Worm (Caenorhabditis elegans) whole organism, L4 larva: ENCODE results near the gene rme-1.

ENCODE experiments used
- D1046.2 ChIP-seq: fragments of 200-800 bp; sonication (Bioruptor generic); IDR thresholded peaks from 2 replicates; pipeline ENCODE4 v1.3.6; 2022; ENCODE audit warnings: missing genetic modification characterization, missing compliant biosample characterization
- F44E2.7 ChIP-seq: fragments of 200-800 bp; sonication (Bioruptor generic); IDR thresholded peaks from 2 replicates; pipeline ENCODE4 v2.1.2; 2022; ENCODE audit warnings: missing genetic modification characterization, missing compliant biosample characterization
- F49E8.2 ChIP-seq: sonication (generic microtip); optimal IDR thresholded peaks from 2 replicates; lab custom pipeline; 2016; ENCODE audit warnings: missing compliant biosample characterization, mild to moderate bottlenecking, missing genetic modification characterization, borderline replicate concordance
- T26A8.4 ChIP-seq: fragments of 200-800 bp; sonication (Bioruptor generic); IDR thresholded peaks from 2 replicates; pipeline ENCODE4 v1.3.6; 2022; ENCODE audit warnings: missing genetic modification characterization, missing compliant biosample characterization
- Y48G9A.11 ChIP-seq: fragments of 200-800 bp; sonication (Bioruptor generic); IDR thresholded peaks from 2 replicates; pipeline ENCODE4 v1.3.6; 2022; ENCODE audit warnings: missing genetic modification reagents, missing genetic modification characterization, missing compliant biosample characterization
- Y75B8A.6 ChIP-seq: fragments of 200-800 bp; sonication (Bioruptor generic); IDR thresholded peaks from 2 replicates; pipeline ENCODE4 v1.3.6; 2022; ENCODE audit warnings: missing genetic modification reagents, missing genetic modification characterization, missing compliant biosample characterization
- aha-1 ChIP-seq: fragments of 150-350 bp; peaks from one replicate; lab custom pipeline; 2014; ENCODE audit warnings: missing biosample characterization, missing genetic modification characterization
- ama-1 ChIP-seq: fragments of 150-350 bp; optimal IDR thresholded peaks from 2 replicates; lab custom pipeline; 2014; ENCODE audit warnings: inconsistent platforms, mixed read lengths
- arid-1 ChIP-seq: fragments of 200-800 bp; sonication (Bioruptor generic); conservative IDR thresholded peaks from 2 replicates; pipeline ENCODE4 v1.3.6; 2022; ENCODE audit warnings: missing genetic modification reagents, missing genetic modification characterization, missing compliant biosample characterization
- ceh-20 ChIP-seq: fragments of 200-800 bp; sonication (Bioruptor generic); IDR thresholded peaks from 2 replicates; pipeline ENCODE4 v1.3.6; 2022; ENCODE audit warnings: missing genetic modification reagents, missing genetic modification characterization, missing compliant biosample characterization
- ceh-62 ChIP-seq: sonication (generic microtip); optimal IDR thresholded peaks from 2 replicates; lab custom pipeline; 2017; ENCODE audit warnings: missing biosample characterization, missing genetic modification characterization
- ceh-82 ChIP-seq: sonication (generic microtip); optimal IDR thresholded peaks from 2 replicates; lab custom pipeline; 2017; ENCODE audit warnings: missing biosample characterization, missing genetic modification characterization
- dmd-8 ChIP-seq: fragments of 200-800 bp; sonication (Bioruptor generic); IDR thresholded peaks from 2 replicates; pipeline ENCODE4 v1.3.6; 2022; ENCODE audit warnings: missing genetic modification characterization, missing compliant biosample characterization
- duxl-1 ChIP-seq: sonication (generic microtip); optimal IDR thresholded peaks from 2 replicates; lab custom pipeline; 2016; ENCODE audit warnings: mild to moderate bottlenecking, missing genetic modification characterization, moderate library complexity, missing compliant biosample characterization; ENCODE audit not compliant: poor library complexity
- dve-1 ChIP-seq: sonication (generic microtip); optimal IDR thresholded peaks from 2 replicates; lab custom pipeline; 2017; ENCODE audit warnings: antibody characterized with exemption, mild to moderate bottlenecking, missing genetic modification characterization, missing compliant biosample characterization; ENCODE audit not compliant: insufficient read depth
- fos-1 ChIP-seq: fragments of 150-350 bp; optimal IDR thresholded peaks from 2 replicates; lab custom pipeline; 2014; ENCODE audit warnings: missing biosample characterization, missing genetic modification characterization
- gei-8 ChIP-seq: fragments of 200-800 bp; sonication (Bioruptor generic); optimal IDR thresholded peaks from 2 replicates; lab custom pipeline; 2018; ENCODE audit warnings: mild to moderate bottlenecking, missing genetic modification characterization, missing compliant biosample characterization
- hmg-1.1 ChIP-seq: fragments of 200-800 bp; sonication (Bioruptor generic); IDR thresholded peaks from 2 replicates; pipeline ENCODE4 v1.3.6; 2022; ENCODE audit warnings: missing genetic modification reagents, missing genetic modification characterization, missing compliant biosample characterization
- lin-1 ChIP-seq: fragments of 200-800 bp; sonication (Bioruptor generic); IDR thresholded peaks from 2 replicates; pipeline ENCODE4 v1.3.6; 2022; ENCODE audit warnings: missing genetic modification reagents, missing genetic modification characterization, missing compliant biosample characterization
- lin-38 ChIP-seq: fragments of 200-800 bp; sonication (Bioruptor generic); IDR thresholded peaks from 2 replicates; pipeline ENCODE4 v1.3.6; 2022; ENCODE audit warnings: missing genetic modification reagents, missing genetic modification characterization, missing compliant biosample characterization
- lin-39 ChIP-seq: fragments of 150-350 bp; optimal IDR thresholded peaks from 2 replicates; lab custom pipeline; 2014; ENCODE audit warnings: missing biosample characterization, missing genetic modification reagents, missing genetic modification characterization
- lir-3 ChIP-seq: sonication (generic microtip); optimal IDR thresholded peaks from 2 replicates; lab custom pipeline; 2016; ENCODE audit warnings: mild to moderate bottlenecking, missing genetic modification characterization, missing compliant biosample characterization
- lsy-2 ChIP-seq, 2 experiments: fragments of 150-350 bp in 1 of 2; sonication (generic microtip) in 1 of 2; optimal IDR thresholded peaks; 2 replicates each; lab custom pipeline; 2014 to 2017; ENCODE audit warnings: missing biosample characterization in 2 of 2, missing genetic modification characterization in 2 of 2
- madf-5 ChIP-seq, 2 experiments: fragments of 200-800 bp; sonication (Bioruptor generic); IDR thresholded peaks; 2 replicates each; pipeline ENCODE4 v1.3.6; 2022; ENCODE audit warnings: missing compliant biosample characterization in 2 of 2, missing genetic modification characterization in 2 of 2
- madf-9 ChIP-seq: fragments of 200-800 bp; sonication (Bioruptor generic); conservative IDR thresholded peaks from 2 replicates; pipeline ENCODE4 v1.3.6; 2022; ENCODE audit warnings: missing genetic modification reagents, missing genetic modification characterization, missing compliant biosample characterization
- mdl-1 ChIP-seq, 2 experiments: fragments of 150-350 bp in 1 of 2; sonication (generic microtip) in 1 of 2; optimal IDR thresholded peaks; 2 replicates each; lab custom pipeline; 2014 to 2017; ENCODE audit warnings: missing biosample characterization in 2 of 2, missing genetic modification characterization in 2 of 2
- mes-2 ChIP-seq: sonication (generic microtip); optimal IDR thresholded peaks from 2 replicates; lab custom pipeline; 2016; ENCODE audit warnings: missing genotype, mild to moderate bottlenecking, missing genetic modification characterization, missing compliant biosample characterization; ENCODE audit not compliant: poor library complexity, severe bottlenecking
- mxl-3 ChIP-seq: fragments of 200-800 bp; sonication (Bioruptor generic); optimal IDR thresholded peaks from 2 replicates; lab custom pipeline; 2018; ENCODE audit warnings: mild to moderate bottlenecking, missing genetic modification characterization, missing compliant biosample characterization
- nhr-10 ChIP-seq: fragments of 150-350 bp; optimal IDR thresholded peaks from 2 replicates; lab custom pipeline; 2014; ENCODE audit warnings: missing biosample characterization, missing genetic modification characterization
- nhr-102 ChIP-seq: sonication (generic microtip); optimal IDR thresholded peaks from 2 replicates; lab custom pipeline; 2016; ENCODE audit warnings: mild to moderate bottlenecking, missing genetic modification characterization, moderate library complexity, missing compliant biosample characterization
- nhr-111 ChIP-seq: fragments of 200-800 bp; sonication (Bioruptor generic); optimal IDR thresholded peaks from 2 replicates; lab custom pipeline; 2018; ENCODE audit warnings: mild to moderate bottlenecking, missing genetic modification characterization, missing compliant biosample characterization
- nhr-25 ChIP-seq: sonication (generic microtip); optimal IDR thresholded peaks from 2 replicates; lab custom pipeline; 2017; ENCODE audit warnings: missing genetic modification characterization, mild to moderate bottlenecking, missing compliant biosample characterization, antibody characterized with exemption, moderate library complexity, borderline replicate concordance; ENCODE audit not compliant: insufficient read depth
- nhr-42 ChIP-seq: fragments of 200-800 bp; sonication (Bioruptor generic); IDR thresholded peaks from 2 replicates; pipeline ENCODE4 v1.3.6; 2022; ENCODE audit warnings: missing genetic modification characterization, missing compliant biosample characterization
- nhr-77 ChIP-seq: fragments of 150-350 bp; optimal IDR thresholded peaks from 2 replicates; lab custom pipeline; 2014; ENCODE audit warnings: missing biosample characterization, missing genetic modification characterization
- pha-4 ChIP-seq, 2 experiments: fragments of 150-350 bp in 1 of 2; fragments of 200-800 bp in 1 of 2; sonication (Bioruptor generic) in 1 of 2; IDR thresholded peaks in 1 of 2; optimal IDR thresholded peaks in 1 of 2; 2 replicates each; pipeline versions ENCODE4 v1.3.6 to Lab custom; 2014 to 2022; ENCODE audit warnings: missing genetic modification characterization in 2 of 2, missing genetic modification reagents in 2 of 2, missing biosample characterization in 1 of 2, missing compliant biosample characterization in 1 of 2
- sdz-12 ChIP-seq: fragments of 200-800 bp; sonication (Bioruptor generic); optimal IDR thresholded peaks from 2 replicates; lab custom pipeline; 2018; ENCODE audit warnings: mild to moderate bottlenecking, missing genetic modification characterization, missing compliant biosample characterization
- set-16 ChIP-seq: fragments of 200-800 bp; sonication (Bioruptor generic); IDR thresholded peaks from 2 replicates; pipeline ENCODE4 v1.3.6; 2022; ENCODE audit warnings: missing genetic modification reagents, missing genetic modification characterization, missing compliant biosample characterization
- skn-1 ChIP-seq: fragments of 150-350 bp; optimal IDR thresholded peaks from 2 replicates; lab custom pipeline; 2014; ENCODE audit warnings: missing biosample characterization, missing genetic modification characterization
- snpc-1.2 ChIP-seq: fragments of 200-800 bp; sonication (Bioruptor generic); IDR thresholded peaks from 2 replicates; pipeline ENCODE4 v1.3.6; 2022; ENCODE audit warnings: missing genetic modification reagents, missing genetic modification characterization, missing compliant biosample characterization
- snpc-4 ChIP-seq: fragments of 150-350 bp; optimal IDR thresholded peaks from 2 replicates; lab custom pipeline; 2014; ENCODE audit warnings: missing biosample characterization, missing genetic modification characterization
- unc-39 ChIP-seq: sonication (generic microtip); optimal IDR thresholded peaks from 2 replicates; lab custom pipeline; 2017; ENCODE audit warnings: missing biosample characterization, missing genetic modification characterization
- unc-62 ChIP-seq, 3 experiments: fragments of 150-350 bp in 1 of 3; sonication (generic microtip); optimal IDR thresholded peaks in 2 of 3; peaks in 1 of 3; 1 replicate in 1 of 3; 2 replicates in 2 of 3; lab custom pipeline; 2014 to 2017; ENCODE audit warnings: missing biosample characterization in 3 of 3, missing genetic modification characterization in 3 of 3, missing genetic modification reagents in 3 of 3, missing genotype in 1 of 3
- ztf-7 ChIP-seq: fragments of 150-350 bp; optimal IDR thresholded peaks from 2 replicates; lab custom pipeline; 2014; ENCODE audit warnings: missing biosample characterization, missing genetic modification characterization

rme-1 gene

DNA sequence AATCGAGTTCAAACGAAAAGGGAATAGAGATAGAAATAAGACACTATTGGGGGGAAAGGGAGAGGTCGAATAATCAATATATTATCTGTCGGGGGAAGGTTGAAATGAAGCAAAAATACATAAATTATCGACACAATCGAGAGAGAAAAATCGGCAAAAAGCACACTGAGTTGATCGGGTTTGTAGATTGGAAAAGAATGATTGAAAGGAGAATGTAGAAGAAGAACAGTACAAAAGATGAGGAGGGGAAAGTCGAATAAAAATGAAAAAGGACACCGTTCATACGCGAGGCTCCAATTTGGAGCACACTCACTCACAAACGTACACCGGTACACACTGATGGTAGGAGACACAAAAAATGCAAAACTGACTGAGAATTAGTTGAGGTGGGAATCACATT lies 12.6 kb downstream of the rme-1 start:
- TF ChIP-seq gei-8 (GFP tag; lab: Kevin White, UChicago) (peak; percentile 44), nhr-77 (tag; lab: Kevin White, UChicago) (no peak), dve-1 (tag; lab: Kevin White, UChicago) (peak; percentile 2), duxl-1 (tag; lab: Kevin White, UChicago) (peak; percentile 54), ama-1 (peak; percentile 86), nhr-111 (GFP tag; lab: Kevin White, UChicago) (no peak), lir-3 (tag; lab: Kevin White, UChicago) (no peak), lin-1 (GFP tag; lab: Robert Waterston, UW) (no peak), nhr-102 (no peak), lsy-2 (tag; optimal IDR thresholded peaks at IDR 0.05; lab: Kevin White, UChicago) (no peak), nhr-42 (0 out of 2 replicates have a peak, but pooled peaks have one; percentile 5), F49E8.2 (tag; lab: Kevin White, UChicago) (no peak), aha-1 (tag; lab: Kevin White, UChicago) (peak; percentile 94), Y75B8A.6 (GFP tag; lab: Robert Waterston, UW) (0 out of 2 replicates have a peak, but pooled peaks have one; percentile 7), madf-9 (GFP tag; lab: Robert Waterston, UW) (no peak), mes-2 (tag; lab: Kevin White, UChicago) (peak; percentile 27), ceh-82 (no peak), fos-1 (tag; lab: Kevin White, UChicago) (peak; percentile 30), hmg-1.1 (GFP tag; lab: Robert Waterston, UW) (no peak), snpc-1.2 (GFP tag; lab: Robert Waterston, UW) (0 out of 2 replicates have a peak, but pooled peaks have one; percentile 9), ztf-7 (no peak), lin-39 (tag; lab: Kevin White, UChicago) (no peak)

- TF ChIP-seq nhr-102 (no peak), sdz-12 (GFP tag; lab: Kevin White, UChicago) (peak; percentile 37), nhr-10 (tag; lab: Kevin White, UChicago) (no peak), nhr-25 (tag; lab: Kevin White, UChicago) (no peak), snpc-1.2 (GFP tag; lab: Robert Waterston, UW) (0 out of 2 replicates have a peak, but pooled peaks have one; percentile 11), lin-39 (tag; lab: Kevin White, UChicago) (no peak), F44E2.7 (GFP tag; lab: Robert Waterston, UW) (no peak), set-16 (GFP tag; lab: Robert Waterston, UW) (peak; percentile 10; the same call in 1 of the 2 replicates), Y75B8A.6 (GFP tag; lab: Robert Waterston, UW) (0 out of 2 replicates have a peak, but pooled peaks have one; percentile 3), mxl-3 (no peak), arid-1 (no peak), F49E8.2 (tag; lab: Kevin White, UChicago) (no peak), aha-1 (tag; lab: Kevin White, UChicago) (peak; percentile 86), dmd-8 (0 out of 2 replicates have a peak, but pooled peaks have one; percentile 8), lin-38 (GFP tag; lab: Robert Waterston, UW) (no peak), D1046.2 (GFP tag; lab: Robert Waterston, UW) (no peak; the same call in 1 of the 2 replicates), Y48G9A.11 (GFP tag; lab: Robert Waterston, UW) (no peak), unc-39 (tag; lab: Kevin White, UChicago) (no peak), T26A8.4 (GFP tag; lab: Robert Waterston, UW) (no peak), hmg-1.1 (GFP tag; lab: Robert Waterston, UW) (0 out of 2 replicates have a peak, but pooled peaks have one; percentile 9), unc-62 (GFP tag; optimal IDR thresholded peaks at IDR 0.05 in 1 of 2; lab: Kevin White, UChicago) (peak in 1 of 2 experiments; percentile 97), unc-62 (tag; optimal IDR thresholded peaks at IDR 0.05; lab: Kevin White, UChicago) (no peak), skn-1 (tag; lab: Kevin White, UChicago) (no peak), ama-1 (peak; percentile 29), snpc-4 (tag; lab: Kevin White, UChicago) (no peak), nhr-111 (GFP tag; lab: Kevin White, UChicago) (peak; percentile 10), madf-5 (GFP tag; IDR thresholded peaks at IDR 0.05; lab: Robert Waterston, UW) (0 out of 4 replicates have a peak, but pooled peaks of 1 of the 2 experiments have one; percentile 8), ceh-62 (tag; lab: Kevin White, UChicago) (no peak), mdl-1 (tag; optimal IDR thresholded peaks at IDR 0.05; lab: Kevin White, UChicago) (peak in 1 of 2 experiments; percentile 12), ceh-20 (GFP tag; lab: Robert Waterston, UW) (no peak), pha-4 (GFP tag; IDR thresholded peaks at IDR 0.05; lab: Robert Waterston, UW) (no peak), pha-4 (tag; optimal IDR thresholded peaks at IDR 0.05; lab: Kevin White, UChicago) (no peak)
Measured at ce11 chrV:6222171-6222733, 13.6 kb downstream of the rme-1 start.
